Worm (Caenorhabditis elegans) whole organism, midembryonic: Measurements from ENCODE around the gene W09H1.1.

Source experiments
- T22C8.4 ChIP-seq: fragments of 200-800 bp; sonication (Bioruptor generic); IDR thresholded peaks from 2 replicates; pipeline ENCODE4 v1.3.6; 2022; ENCODE audit warnings: missing genetic modification characterization, missing compliant biosample characterization
- flt-1 ChIP-seq: fragments of 200-800 bp; sonication (Bioruptor generic); IDR thresholded peaks from 2 replicates; pipeline ENCODE4 v1.3.6; 2022; ENCODE audit warnings: missing genetic modification characterization, missing compliant biosample characterization
- klf-2 ChIP-seq: fragments of 200-800 bp; sonication (Bioruptor generic); conservative IDR thresholded peaks from 2 replicates; pipeline ENCODE4 v1.3.6; 2022; ENCODE audit warnings: missing genetic modification reagents, missing genetic modification characterization, missing compliant biosample characterization
- med-1 ChIP-seq: sonication (generic microtip); optimal IDR thresholded peaks from 2 replicates; lab custom pipeline; 2017; ENCODE audit warnings: missing genetic modification characterization, mild to moderate bottlenecking, missing compliant biosample characterization, antibody characterized with exemption, missing genetic modification reagents; ENCODE audit not compliant: insufficient read depth
- ref-1 ChIP-seq: fragments of 200-800 bp; sonication (Bioruptor generic); conservative IDR thresholded peaks from 2 replicates; pipeline ENCODE4 v1.3.6; 2022; ENCODE audit warnings: missing genetic modification reagents, missing genetic modification characterization, missing compliant biosample characterization
- tab-1 ChIP-seq: fragments of 200-800 bp; sonication (Bioruptor generic); IDR thresholded peaks from 2 replicates; pipeline ENCODE4 v1.3.6; 2022; ENCODE audit warnings: missing genetic modification characterization, missing compliant biosample characterization

DNA sequence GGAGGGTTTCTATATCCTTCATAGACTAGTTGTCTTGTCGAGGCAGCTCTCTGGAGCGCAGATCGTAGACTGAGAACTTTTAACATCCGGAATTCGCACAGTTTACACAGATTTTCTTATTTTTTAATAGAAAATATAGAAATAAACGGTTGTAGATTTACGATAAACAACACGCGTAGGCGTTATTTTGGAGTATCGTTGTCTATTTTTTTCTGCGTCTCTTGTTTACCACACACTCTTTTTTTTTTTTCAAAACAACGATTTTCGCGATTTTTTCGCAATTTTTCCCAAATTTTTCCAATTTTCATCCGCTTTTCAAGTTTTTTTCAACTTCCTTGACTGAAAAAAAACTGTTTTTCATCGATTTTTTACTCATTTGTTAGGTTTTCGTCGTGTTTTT is 5.8 kb upstream of the W09H1.1 start, which contains the start of gene mecr-1:
- TF ChIP-seq klf-2 (GFP tag; lab: Robert Waterston, UW) (no peak), T22C8.4 (no peak), ref-1 (GFP tag; lab: Robert Waterston, UW) (no peak), tab-1 (no peak), med-1 (no peak), flt-1 (GFP tag; lab: Robert Waterston, UW) (no peak)
